Fruit fly (Drosophila melanogaster) whole organism, embryonic: Measurements from ENCODE around the gene Vha55.

Source experiments
- MBD-R2 ChIP-seq: fragments of 200-800 bp; sonication (Bioruptor generic); IDR thresholded peaks from 2 replicates; pipeline ENCODE4 v1.3.6; 2022; ENCODE audit warnings: missing biosample characterization, missing genetic modification characterization
- ftz-f1 ChIP-seq: fragments of 200-800 bp; sonication (Bioruptor generic); optimal IDR thresholded peaks from 2 replicates; lab custom pipeline; 2016; ENCODE audit warnings: missing biosample characterization, missing genetic modification characterization
- kay ChIP-seq: fragments of 200-800 bp; sonication (Bioruptor generic); optimal IDR thresholded peaks from 2 replicates; lab custom pipeline; 2016; ENCODE audit warnings: missing biosample characterization, missing genetic modification characterization
- pum ChIP-seq: fragments of 200-800 bp; sonication (Bioruptor generic); optimal IDR thresholded peaks from 2 replicates; lab custom pipeline; 2016; ENCODE audit warnings: missing biosample characterization, missing genetic modification characterization

dm6 chr3R:12666206-12666834, 38.7 kb upstream of the Vha55 start:
- no peak for TF ChIP-seq kay
- TF ChIP-seq ftz-f1 (GFP tag; lab: Kevin White, UChicago) = no peak
- no peak for TF ChIP-seq pum (GFP tag; lab: Kevin White, UChicago)
- no peak for TF ChIP-seq MBD-R2 (GFP tag; lab: Robert Waterston, UW)
